Worm (Caenorhabditis elegans) whole organism, young adult: ENCODE data around the gene Y116A8C.38.

Source experiments
- B0261.1 ChIP-seq: sonication (generic microtip); optimal IDR thresholded peaks from 2 replicates; lab custom pipeline; 2016; ENCODE audit warnings: mild to moderate bottlenecking, missing genetic modification characterization, moderate library complexity, missing compliant biosample characterization
- D2030.7 ChIP-seq: fragments of 200-800 bp; sonication (Bioruptor generic); IDR thresholded peaks from 2 replicates; pipeline ENCODE4 v1.3.6; 2022; ENCODE audit warnings: missing genetic modification reagents, missing genetic modification characterization, missing compliant biosample characterization
- F10E7.11 ChIP-seq: sonication (generic microtip); optimal IDR thresholded peaks from 2 replicates; lab custom pipeline; 2017; ENCODE audit warnings: mild to moderate bottlenecking, missing genetic modification characterization, moderate library complexity, missing compliant biosample characterization
- F23B12.7 ChIP-seq: sonication (generic microtip); optimal IDR thresholded peaks from 2 replicates; lab custom pipeline; 2017; ENCODE audit warnings: missing genetic modification characterization, mild to moderate bottlenecking, missing compliant biosample characterization, antibody characterized with exemption, moderate library complexity; ENCODE audit not compliant: insufficient read depth
- F33H1.4 ChIP-seq: fragments of 200-800 bp; sonication (Bioruptor generic); IDR thresholded peaks from 2 replicates; pipeline ENCODE4 v1.3.6; 2022; ENCODE audit warnings: missing genetic modification reagents, missing genetic modification characterization, missing compliant biosample characterization
- K12H6.12 ChIP-seq: fragments of 200-800 bp; sonication (Bioruptor generic); optimal IDR thresholded peaks from 2 replicates; lab custom pipeline; 2018; ENCODE audit warnings: mild to moderate bottlenecking, missing genetic modification characterization, missing compliant biosample characterization
- Y56A3A.18 ChIP-seq: fragments of 200-800 bp; sonication (Bioruptor generic); IDR thresholded peaks from 2 replicates; pipeline ENCODE4 v1.3.6; 2022; ENCODE audit warnings: missing genetic modification reagents, missing genetic modification characterization, missing compliant biosample characterization
- Y95B8A.8 ChIP-seq: fragments of 200-800 bp; sonication (Bioruptor generic); IDR thresholded peaks from 2 replicates; pipeline ENCODE4 v1.3.6; 2022; ENCODE audit warnings: missing genetic modification reagents, missing genetic modification characterization, missing compliant biosample characterization
- ZK185.1 ChIP-seq: sonication (generic microtip); optimal IDR thresholded peaks from 2 replicates; lab custom pipeline; 2016; ENCODE audit warnings: mild to moderate bottlenecking, missing genetic modification characterization, missing compliant biosample characterization; ENCODE audit not compliant: poor library complexity, severe bottlenecking
- atf-7 ChIP-seq: sonication (generic microtip); optimal IDR thresholded peaks from 2 replicates; lab custom pipeline; 2017; ENCODE audit warnings: mild to moderate bottlenecking, missing genetic modification characterization, missing compliant biosample characterization
- athp-1 ChIP-seq: sonication (generic microtip); optimal IDR thresholded peaks from 2 replicates; lab custom pipeline; 2017; ENCODE audit warnings: mild to moderate bottlenecking, missing genetic modification characterization, missing compliant biosample characterization
- attf-5 ChIP-seq: fragments of 200-800 bp; sonication (Bioruptor generic); optimal IDR thresholded peaks from 2 replicates; lab custom pipeline; 2018; ENCODE audit warnings: mild to moderate bottlenecking, missing genetic modification characterization, missing compliant biosample characterization
- bed-2 ChIP-seq: fragments of 200-800 bp; sonication (Bioruptor generic); IDR thresholded peaks from 2 replicates; pipeline ENCODE4 v1.3.6; 2022; ENCODE audit warnings: missing genetic modification reagents, missing genetic modification characterization, missing compliant biosample characterization
- ceh-27 ChIP-seq: fragments of 200-800 bp; sonication (Bioruptor generic); optimal IDR thresholded peaks from 2 replicates; lab custom pipeline; 2018; ENCODE audit warnings: mild to moderate bottlenecking, missing genetic modification characterization, moderate library complexity, missing compliant biosample characterization
- ceh-91 ChIP-seq: fragments of 200-800 bp; sonication (Bioruptor generic); IDR thresholded peaks from 2 replicates; pipeline ENCODE4 v1.3.6; 2022; ENCODE audit warnings: missing genetic modification reagents, missing genetic modification characterization, missing compliant biosample characterization
- dpl-1 ChIP-seq: fragments of 150-350 bp; optimal IDR thresholded peaks from 2 replicates; lab custom pipeline; 2014; ENCODE audit warnings: missing biosample characterization, missing genetic modification reagents, missing genetic modification characterization
- egl-44 ChIP-seq: fragments of 200-800 bp; sonication (Bioruptor generic); IDR thresholded peaks from 2 replicates; pipeline ENCODE4 v1.3.6; 2022; ENCODE audit warnings: missing genetic modification reagents, missing genetic modification characterization, missing compliant biosample characterization
- egrh-3 ChIP-seq: fragments of 200-800 bp; sonication (Bioruptor generic); IDR thresholded peaks from 2 replicates; pipeline ENCODE4 v1.3.6; 2022; ENCODE audit warnings: missing genetic modification reagents, missing genetic modification characterization, missing compliant biosample characterization
- ekl-4 ChIP-seq: fragments of 200-800 bp; sonication (Bioruptor generic); IDR thresholded peaks from 2 replicates; pipeline ENCODE4 v1.3.6; 2022; ENCODE audit warnings: missing genetic modification reagents, missing genetic modification characterization, missing compliant biosample characterization
- fkh-3 ChIP-seq: sonication (generic microtip); optimal IDR thresholded peaks from 2 replicates; lab custom pipeline; 2016; ENCODE audit warnings: mild to moderate bottlenecking, missing genetic modification characterization, missing compliant biosample characterization
- let-526 ChIP-seq: fragments of 200-800 bp; sonication (Bioruptor generic); IDR thresholded peaks from 2 replicates; pipeline ENCODE4 v1.3.6; 2022; ENCODE audit warnings: missing genetic modification reagents, missing genetic modification characterization, missing compliant biosample characterization
- let-607 ChIP-seq, 2 experiments: fragments of 200-800 bp in 1 of 2; sonication (Bioruptor generic) in 1 of 2; sonication (generic microtip) in 1 of 2; optimal IDR thresholded peaks; 2 replicates each; lab custom pipeline; 2016 to 2018; ENCODE audit warnings: mild to moderate bottlenecking in 2 of 2, missing compliant biosample characterization in 2 of 2, missing genetic modification characterization in 2 of 2, moderate library complexity in 2 of 2, missing genotype in 1 of 2
- lin-26 ChIP-seq: fragments of 200-800 bp; sonication (Bioruptor generic); IDR thresholded peaks from 2 replicates; pipeline ENCODE4 v1.3.6; 2022; ENCODE audit warnings: missing genetic modification reagents, missing genetic modification characterization, missing compliant biosample characterization
- lir-1 ChIP-seq: fragments of 200-800 bp; sonication (Bioruptor generic); conservative IDR thresholded peaks from 2 replicates; pipeline ENCODE4 v1.3.6; 2022; ENCODE audit warnings: missing genetic modification reagents, missing genetic modification characterization, missing compliant biosample characterization
- lsl-1 ChIP-seq: fragments of 200-800 bp; sonication (Bioruptor generic); optimal IDR thresholded peaks from 2 replicates; lab custom pipeline; 2018; ENCODE audit warnings: mild to moderate bottlenecking, missing genetic modification characterization, moderate library complexity, missing compliant biosample characterization
- lsy-27 ChIP-seq: sonication (generic microtip); optimal IDR thresholded peaks from 2 replicates; lab custom pipeline; 2017; ENCODE audit warnings: missing genetic modification characterization, mild to moderate bottlenecking, missing compliant biosample characterization, antibody characterized with exemption, missing genotype, borderline replicate concordance; ENCODE audit not compliant: insufficient read depth
- madf-6 ChIP-seq: fragments of 200-800 bp; sonication (Bioruptor generic); IDR thresholded peaks from 2 replicates; pipeline ENCODE4 v1.3.6; 2022; ENCODE audit warnings: missing genetic modification reagents, missing genetic modification characterization, missing compliant biosample characterization
- mcd-1 ChIP-seq: fragments of 200-800 bp; sonication (Bioruptor generic); IDR thresholded peaks from 2 replicates; pipeline ENCODE4 v1.3.6; 2022; ENCODE audit warnings: missing genetic modification reagents, missing genetic modification characterization, missing compliant biosample characterization
- mel-28 ChIP-seq: sonication (generic microtip); optimal IDR thresholded peaks from 2 replicates; lab custom pipeline; 2016; ENCODE audit warnings: borderline replicate concordance, mild to moderate bottlenecking, missing genetic modification characterization, missing compliant biosample characterization
- nhr-80 ChIP-seq: sonication (generic microtip); optimal IDR thresholded peaks from 2 replicates; lab custom pipeline; 2016; ENCODE audit warnings: missing genetic modification characterization, missing compliant biosample characterization
- pbrm-1 ChIP-seq: fragments of 200-800 bp; sonication (Bioruptor generic); IDR thresholded peaks from 2 replicates; pipeline ENCODE4 v1.3.6; 2022; ENCODE audit warnings: missing genetic modification reagents, missing genetic modification characterization, missing compliant biosample characterization
- rcor-1 ChIP-seq: fragments of 200-800 bp; sonication (Bioruptor generic); IDR thresholded peaks from 2 replicates; pipeline ENCODE4 v1.3.6; 2022; ENCODE audit warnings: missing genetic modification reagents, missing genetic modification characterization, missing compliant biosample characterization
- rec-8 ChIP-seq, 2 experiments: sonication (generic microtip); optimal IDR thresholded peaks; 2 replicates each; lab custom pipeline; 2016; ENCODE audit warnings: mild to moderate bottlenecking in 2 of 2, missing genetic modification characterization in 2 of 2, missing genetic modification reagents in 2 of 2, missing genotype in 2 of 2, missing biosample characterization in 1 of 2, missing compliant biosample characterization in 1 of 2, moderate library complexity in 1 of 2
- repo-1 ChIP-seq: sonication (generic microtip); optimal IDR thresholded peaks from 2 replicates; lab custom pipeline; 2017; ENCODE audit warnings: mild to moderate bottlenecking, missing genetic modification characterization, missing compliant biosample characterization
- rpc-1 ChIP-seq, 2 experiments: fragments of 150-350 bp in 1 of 2; sonication (generic microtip) in 1 of 2; optimal IDR thresholded peaks; 2 replicates each; lab custom pipeline; 2014 to 2018; ENCODE audit warnings: missing biosample characterization in 1 of 2, missing genetic modification characterization in 1 of 2, missing genetic modification reagents in 1 of 2, missing genotype in 1 of 2
- sdz-38 ChIP-seq: sonication (generic microtip); optimal IDR thresholded peaks from 2 replicates; lab custom pipeline; 2016; ENCODE audit warnings: missing genotype, missing genetic modification characterization, missing compliant biosample characterization
- snpc-1.1 ChIP-seq: sonication (generic microtip); optimal IDR thresholded peaks from 2 replicates; lab custom pipeline; 2017; ENCODE audit warnings: missing genetic modification characterization, mild to moderate bottlenecking, missing compliant biosample characterization, antibody characterized with exemption, moderate library complexity, missing genotype, missing genetic modification reagents; ENCODE audit not compliant: insufficient read depth
- snpc-3.4 ChIP-seq: sonication (generic microtip); optimal IDR thresholded peaks from 2 replicates; lab custom pipeline; 2017; ENCODE audit warnings: missing genetic modification characterization, mild to moderate bottlenecking, missing compliant biosample characterization, antibody characterized with exemption, moderate library complexity, missing genotype, missing genetic modification reagents
- tbp1 ChIP-seq: fragments of 200-800 bp; sonication (Bioruptor generic); optimal IDR thresholded peaks from 2 replicates; lab custom pipeline; 2018; ENCODE audit warnings: mild to moderate bottlenecking, missing genetic modification characterization, missing compliant biosample characterization
- unc-130 ChIP-seq: sonication (generic microtip); optimal IDR thresholded peaks from 2 replicates; lab custom pipeline; 2016; ENCODE audit warnings: missing genetic modification reagents, missing genetic modification characterization, missing compliant biosample characterization
- ztf-18 ChIP-seq: sonication (generic microtip); optimal IDR thresholded peaks from 2 replicates; lab custom pipeline; 2016; ENCODE audit warnings: missing genotype, mild to moderate bottlenecking, missing genetic modification characterization, missing compliant biosample characterization
- ztf-22 ChIP-seq: fragments of 200-800 bp; sonication (Bioruptor generic); optimal IDR thresholded peaks from 2 replicates; lab custom pipeline; 2018; ENCODE audit warnings: mild to moderate bottlenecking, missing genetic modification characterization, moderate library complexity, missing compliant biosample characterization
- ztf-26 ChIP-seq: sonication (generic microtip); optimal IDR thresholded peaks from 2 replicates; lab custom pipeline; 2017; ENCODE audit warnings: missing genetic modification characterization, missing compliant biosample characterization
- ztf-28 ChIP-seq: fragments of 200-800 bp; sonication (Bioruptor generic); IDR thresholded peaks from 2 replicates; pipeline ENCODE4 v1.3.6; 2022; ENCODE audit warnings: missing genetic modification reagents, missing genetic modification characterization, missing compliant biosample characterization
- ztf-6 ChIP-seq: fragments of 200-800 bp; sonication (Bioruptor generic); IDR thresholded peaks from 2 replicates; pipeline ENCODE4 v1.3.6; 2022; ENCODE audit warnings: missing genetic modification reagents, missing genetic modification characterization, missing compliant biosample characterization

The Y116A8C.38 gene

ce11 chrIV:17087384-17088099 lies 43.8 kb upstream of the Y116A8C.38 start, which contains the start of the genes snx-13 and snr-1 (continued):
- TF ChIP-seq rpc-1 (optimal IDR thresholded peaks at IDR 0.05; lab: Kevin White, UChicago) (no peak), rpc-1 (tag; optimal IDR thresholded peaks at IDR 0.05; lab: Kevin White, UChicago) (no peak), let-607 (tag; optimal IDR thresholded peaks at IDR 0.05; lab: Kevin White, UChicago) (peak in 1 of 2 experiments; percentile 59), ztf-18 (peak; percentile 70), atf-7 (no peak), let-526 (GFP tag; lab: Robert Waterston, UW) (0 out of 2 replicates have a peak, but pooled peaks have one; percentile 69), madf-6 (peak; percentile 54), snpc-1.1 (peak; percentile 4), pbrm-1 (GFP tag; lab: Robert Waterston, UW) (peak; percentile 78), ztf-22 (GFP tag; lab: Kevin White, UChicago) (no peak), Y56A3A.18 (no peak), ztf-6 (GFP tag; lab: Robert Waterston, UW) (peak; percentile 57; the same call in 1 of the 2 replicates), F10E7.11 (tag; lab: Kevin White, UChicago) (no peak), tbp1 (GFP tag; lab: Kevin White, UChicago) (peak; percentile 71), ZK185.1 (tag; lab: Kevin White, UChicago) (peak; percentile 55), D2030.7 (GFP tag; lab: Robert Waterston, UW) (peak; percentile 91), snpc-3.4 (peak; percentile 57), nhr-80 (tag; lab: Kevin White, UChicago) (peak; percentile 13), repo-1 (tag; lab: Kevin White, UChicago) (no peak), bed-2 (GFP tag; lab: Robert Waterston, UW) (peak; percentile 77), mcd-1 (GFP tag; lab: Robert Waterston, UW) (peak; percentile 96), ztf-28 (GFP tag; lab: Robert Waterston, UW) (peak; percentile 91; the same call in 1 of the 2 replicates), K12H6.12 (peak; percentile 86), Y95B8A.8 (GFP tag; lab: Robert Waterston, UW) (peak; percentile 63; the same call in 1 of the 2 replicates), ceh-91 (GFP tag; lab: Robert Waterston, UW) (peak; percentile 70; the same call in 1 of the 2 replicates), lir-1 (GFP tag; lab: Robert Waterston, UW) (peak; percentile 80), mel-28 (tag; lab: Kevin White, UChicago) (no peak), rcor-1 (GFP tag; lab: Robert Waterston, UW) (peak; percentile 54; the same call in 1 of the 2 replicates), ekl-4 (GFP tag; lab: Robert Waterston, UW) (peak; percentile 68; the same call in 1 of the 2 replicates), F23B12.7 (peak; percentile 18), attf-5 (GFP tag; lab: Kevin White, UChicago) (peak; percentile 96), F33H1.4 (GFP tag; lab: Robert Waterston, UW) (0 out of 2 replicates have a peak, but pooled peaks have one; percentile 18), lin-26 (no peak), lsy-27 (tag; lab: Kevin White, UChicago) (no peak), unc-130 (GFP tag; lab: Kevin White, UChicago) (peak; percentile 85), ztf-26 (no peak), B0261.1 (peak; percentile 20), lsl-1 (GFP tag; lab: Kevin White, UChicago) (peak; percentile 49), egl-44 (GFP tag; lab: Robert Waterston, UW) (no peak), athp-1 (tag; lab: Kevin White, UChicago) (peak; percentile 82), dpl-1 (no peak), rec-8 (tag; optimal IDR thresholded peaks at IDR 0.05; lab: Kevin White, UChicago) (peak; percentile 33 to 37), fkh-3 (no peak), ceh-27 (GFP tag; lab: Kevin White, UChicago) (peak; percentile 81), sdz-38 (no peak), egrh-3 (GFP tag; lab: Robert Waterston, UW) (peak; percentile 50; the same call in 1 of the 2 replicates)
